Fruit fly (Drosophila melanogaster): ENCODE results near the gene zyd.

Gene zyd

DNA sequence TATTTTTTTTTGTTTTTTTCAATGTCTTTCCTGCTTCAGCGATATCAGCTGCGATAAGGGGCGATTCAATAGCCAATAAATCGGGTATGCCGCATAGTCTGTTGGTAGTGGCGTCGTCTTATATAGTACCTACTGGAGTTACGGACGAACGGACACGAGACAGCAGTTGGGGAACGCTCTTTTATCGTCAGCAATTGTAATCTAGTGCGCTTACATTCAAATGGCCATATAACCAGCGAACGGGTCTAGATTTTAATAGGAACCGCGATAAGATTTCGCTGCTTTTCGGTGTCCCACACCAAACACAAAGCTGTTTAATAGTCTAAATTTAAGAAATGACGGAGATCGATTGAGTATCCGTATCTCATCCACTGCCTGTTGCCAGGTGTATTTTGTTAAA lies 50.7 kb downstream of the zyd start:
- no peak for TF ChIP-seq h (optimal IDR thresholded peaks at IDR 0.05)
- no peak for TF ChIP-seq Myc (optimal IDR thresholded peaks at IDR 0.05)
- TF ChIP-seq psq (optimal IDR thresholded peaks at IDR 0.05) = no peak
- TF ChIP-seq ttk (optimal IDR thresholded peaks at IDR 0.05) = no peak
- no peak for TF ChIP-seq Sin3A (optimal IDR thresholded peaks at IDR 0.05)
- no peak for TF ChIP-seq insv (optimal IDR thresholded peaks at IDR 0.05)

DNA sequence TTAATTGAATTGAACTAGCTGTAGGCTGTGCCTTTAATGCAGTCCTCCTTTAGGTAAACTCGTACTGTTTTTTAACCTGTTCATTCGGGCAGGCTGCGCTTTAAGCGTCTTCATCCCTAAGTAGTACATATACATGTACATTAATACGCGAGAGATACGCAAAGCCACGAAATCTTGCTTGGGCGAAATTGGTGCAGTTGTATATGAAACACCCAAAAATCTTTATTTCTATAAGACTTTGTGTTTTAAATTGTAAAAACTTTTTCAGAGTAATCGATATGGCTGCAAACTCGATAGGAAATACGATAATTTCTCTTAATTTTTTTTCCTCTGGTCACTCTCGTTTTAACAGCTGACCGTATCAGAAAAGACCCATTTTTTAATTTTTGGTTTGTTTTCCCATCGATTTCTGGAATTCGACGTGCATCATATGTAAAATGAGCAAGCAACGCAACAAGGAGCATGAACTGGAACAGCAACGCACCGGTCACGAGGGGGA lies 59.8 kb downstream of the zyd start, which contains the start of the genes CG17163 and CG17168:
Gene CG17163, minus strand, starts transcription at position 303 of the 499 bp plus-strand sequence.
Gene CG17168, plus strand, starts transcription at position 332 of the 499 bp plus-strand sequence.
- TF ChIP-seq psq (optimal IDR thresholded peaks at IDR 0.05) (no peak), ttk (optimal IDR thresholded peaks at IDR 0.05) (no peak), Myc (optimal IDR thresholded peaks at IDR 0.05) (no peak), h (optimal IDR thresholded peaks at IDR 0.05) (no peak), Sin3A (optimal IDR thresholded peaks at IDR 0.05) (no peak), insv (optimal IDR thresholded peaks at IDR 0.05) (no peak)

DNA sequence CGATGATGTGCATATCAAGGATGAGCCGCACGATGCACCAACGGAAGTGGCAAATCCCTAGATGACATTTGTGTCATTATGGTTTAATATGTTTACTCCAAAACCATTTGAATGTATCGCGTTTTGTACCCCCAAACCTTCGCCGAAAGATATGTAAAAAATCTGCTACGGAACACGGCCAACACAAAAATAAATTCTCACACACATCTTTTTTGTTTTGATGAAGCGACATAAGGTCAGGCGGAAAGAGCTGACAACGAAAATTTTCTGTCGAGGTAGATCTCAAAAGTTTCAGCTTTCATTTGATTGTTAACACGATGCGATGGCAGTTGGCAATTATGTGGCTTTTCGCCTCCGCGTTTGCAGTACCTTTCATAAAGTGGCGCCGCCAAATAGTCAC lies 61.7 kb downstream of the zyd start, which contains the start of gene CG17169:
Gene CG17169, plus strand, starts transcription at position 301 of the 400 bp plus-strand sequence.
- TF ChIP-seq h (optimal IDR thresholded peaks at IDR 0.05) = no peak
- no peak for TF ChIP-seq Myc (optimal IDR thresholded peaks at IDR 0.05)
- no peak for TF ChIP-seq insv (optimal IDR thresholded peaks at IDR 0.05)
- no peak for TF ChIP-seq psq (optimal IDR thresholded peaks at IDR 0.05)
- TF ChIP-seq Sin3A (optimal IDR thresholded peaks at IDR 0.05) = no peak
- TF ChIP-seq ttk (optimal IDR thresholded peaks at IDR 0.05) = no peak
